Fruit fly (Drosophila melanogaster): ENCODE data around the gene CG34450.

CG34450 gene

DNA sequence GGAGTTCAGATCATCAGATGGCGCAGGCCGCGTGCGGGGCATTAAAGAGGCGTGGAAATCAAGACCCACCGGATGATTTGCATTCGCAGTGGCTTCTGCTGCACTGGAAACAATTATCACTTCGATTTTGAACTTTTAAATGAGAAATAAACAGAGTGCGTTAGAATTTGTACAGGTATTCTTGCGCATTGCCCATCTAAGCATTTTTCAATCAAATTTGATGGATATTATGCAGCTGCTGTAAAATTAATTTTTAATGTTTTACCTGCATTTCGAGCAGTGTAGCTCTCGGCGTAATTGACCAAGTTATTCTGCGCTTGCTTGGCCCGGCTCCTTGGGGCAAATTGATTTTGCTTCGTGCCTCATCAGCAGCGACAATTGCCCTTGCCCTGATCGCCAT, 13.2 kb downstream of the CG34450 start (continued):
- TF ChIP-seq achi (GFP tag; optimal IDR thresholded peaks at IDR 0.05) (no peak), CG34406 (GFP tag; optimal IDR thresholded peaks at IDR 0.05) (no peak), Eip75B (GFP tag; optimal IDR thresholded peaks at IDR 0.05) (no peak), CG32006 (GFP tag; optimal IDR thresholded peaks at IDR 0.05) (no peak), Sox14 (GFP tag; optimal IDR thresholded peaks at IDR 0.05) (peak; percentile 13)

DNA sequence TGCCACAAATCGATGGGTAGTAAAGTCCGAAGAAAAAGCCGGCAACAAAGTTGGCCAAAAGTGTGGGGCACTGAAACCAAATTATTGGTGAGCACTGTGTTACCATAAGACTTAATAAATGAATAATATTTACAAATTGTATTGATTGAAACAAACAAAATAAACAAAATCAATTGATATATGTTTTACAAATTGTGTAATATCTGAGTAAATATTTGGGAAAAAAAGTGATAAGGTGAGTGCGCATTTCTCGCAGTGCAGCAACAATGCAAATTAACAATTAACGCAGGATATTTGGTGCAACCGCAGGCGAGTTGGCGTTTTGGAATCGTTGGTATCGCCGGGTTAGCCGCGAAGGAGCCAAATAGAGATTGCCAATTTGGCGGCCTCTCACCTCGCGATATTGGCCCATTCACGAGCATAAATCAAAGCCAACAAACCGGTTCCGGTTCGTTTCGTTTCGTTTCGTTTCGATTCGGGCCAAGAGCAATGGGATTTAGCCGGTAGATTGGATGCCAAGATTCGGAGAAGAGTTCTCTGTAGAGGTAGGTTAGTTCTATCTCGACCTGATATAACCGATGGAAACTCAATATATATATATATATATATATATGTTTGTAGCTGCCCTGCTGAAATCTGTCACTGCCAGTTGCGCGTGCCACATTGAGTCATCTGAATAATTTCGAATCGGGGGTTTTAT, 20.2 kb downstream of the CG34450 start:
- peak; percentile 44 for TF ChIP-seq svp (GFP tag)
- TF ChIP-seq CG34406 (GFP tag; optimal IDR thresholded peaks at IDR 0.05) = no peak
- TF ChIP-seq Met (GFP tag; optimal IDR thresholded peaks at IDR 0.05) = peak; percentile 17
- TF ChIP-seq CG11294 (GFP tag; IDR thresholded peaks at IDR 0.05) = no peak
- no peak for TF ChIP-seq CG6854 (GFP tag; optimal IDR thresholded peaks at IDR 0.05)
- TF ChIP-seq Gug (GFP tag; IDR thresholded peaks at IDR 0.05) = no peak
- peak; percentile 36 for TF ChIP-seq CG32006 (GFP tag; optimal IDR thresholded peaks at IDR 0.05)
- no peak for TF ChIP-seq esn (GFP tag; optimal IDR thresholded peaks at IDR 0.05)
- TF ChIP-seq Sox102F (GFP tag; optimal IDR thresholded peaks at IDR 0.05) = no peak
- no peak for TF ChIP-seq acj6 (GFP tag; optimal IDR thresholded peaks at IDR 0.05)
- TF ChIP-seq CG3919 (GFP tag; optimal IDR thresholded peaks at IDR 0.05) = peak; percentile 4
- 0 out of 2 replicates have a peak, but pooled peaks have one; percentile 8 for TF ChIP-seq CG15336 (GFP tag; IDR thresholded peaks at IDR 0.05)
- TF ChIP-seq CG11902 (GFP tag; optimal IDR thresholded peaks at IDR 0.05) = no peak
- no peak for TF ChIP-seq Smox (GFP tag; optimal IDR thresholded peaks at IDR 0.05)
- TF ChIP-seq Hr4 (GFP tag; optimal IDR thresholded peaks at IDR 0.05) = no peak
- no peak for TF ChIP-seq pdm3 (GFP tag; optimal IDR thresholded peaks at IDR 0.05)
- no peak for TF ChIP-seq CG31627 (GFP tag; optimal IDR thresholded peaks at IDR 0.05)
- TF ChIP-seq CG9139 (GFP tag; optimal IDR thresholded peaks at IDR 0.05) = no peak
- no peak for TF ChIP-seq dac (GFP tag; optimal IDR thresholded peaks at IDR 0.05)
- TF ChIP-seq CG6163 (GFP tag; IDR thresholded peaks at IDR 0.05) = peak; percentile 42; the same call in 1 of the 3 replicates
- no peak for TF ChIP-seq net (GFP tag; optimal IDR thresholded peaks at IDR 0.05)
- TF ChIP-seq lz (GFP tag; optimal IDR thresholded peaks at IDR 0.05) = peak; percentile 5
- no peak for TF ChIP-seq Sox15 (GFP tag; optimal IDR thresholded peaks at IDR 0.05)
- TF ChIP-seq Eip75B (GFP tag; optimal IDR thresholded peaks at IDR 0.05) = no peak
- TF ChIP-seq CG8632 (GFP tag; optimal IDR thresholded peaks at IDR 0.05) = no peak
- TF ChIP-seq CG1621 (tag; optimal IDR thresholded peaks at IDR 0.05) = no peak
- no peak for TF ChIP-seq fd85E (GFP tag; optimal IDR thresholded peaks at IDR 0.05)
- no peak for TF ChIP-seq Hr38 (GFP tag; optimal IDR thresholded peaks at IDR 0.05)
- no peak for TF ChIP-seq OdsH (GFP tag; optimal IDR thresholded peaks at IDR 0.05)
- TF ChIP-seq Eip93F (GFP tag; optimal IDR thresholded peaks at IDR 0.05) = no peak
- peak; percentile 72 for TF ChIP-seq Eip78C (GFP tag)
- TF ChIP-seq CG3032 (tag; optimal IDR thresholded peaks at IDR 0.05) = no peak
- TF ChIP-seq CG6808 (GFP tag; optimal IDR thresholded peaks at IDR 0.05) = no peak
- TF ChIP-seq CG8119 (GFP tag; IDR thresholded peaks at IDR 0.05) = no peak
- no peak for TF ChIP-seq salr (GFP tag; optimal IDR thresholded peaks at IDR 0.05)
- TF ChIP-seq CG10669 (GFP tag; optimal IDR thresholded peaks at IDR 0.05) = peak; percentile 14
- no peak for TF ChIP-seq eg (GFP tag; IDR thresholded peaks at IDR 0.05)
- TF ChIP-seq CG6792 (GFP tag; optimal IDR thresholded peaks at IDR 0.05) = no peak
- TF ChIP-seq Sox14 (GFP tag; optimal IDR thresholded peaks at IDR 0.05) = no peak
- no peak for TF ChIP-seq CG4318 (GFP tag; optimal IDR thresholded peaks at IDR 0.05)
- peak; percentile 82 for TF ChIP-seq dsx (GFP tag; optimal IDR thresholded peaks at IDR 0.05; ENCODE audit: poor library complexity, severe bottlenecking)
- no peak for TF ChIP-seq CG6276 (GFP tag; optimal IDR thresholded peaks at IDR 0.05)
- no peak for TF ChIP-seq cyc (GFP tag; optimal IDR thresholded peaks at IDR 0.05)
- TF ChIP-seq achi (GFP tag; optimal IDR thresholded peaks at IDR 0.05) = peak; percentile 20
- no peak for TF ChIP-seq Ets21C (GFP tag; optimal IDR thresholded peaks at IDR 0.05)
- TF ChIP-seq Ets96B (tag; optimal IDR thresholded peaks at IDR 0.05) = peak; percentile 7
- peak; percentile 15 for TF ChIP-seq topi (GFP tag; optimal IDR thresholded peaks at IDR 0.05)
- TF ChIP-seq Lpt (GFP tag; optimal IDR thresholded peaks at IDR 0.05) = no peak
- TF ChIP-seq vri (GFP tag; optimal IDR thresholded peaks at IDR 0.05) = no peak

Data from whole organism, prepupa.